Fruit fly (Drosophila melanogaster) whole organism, embryonic: ENCODE measurements around the gene Fic.

ENCODE experiments used
- Atf6 ChIP-seq: fragments of 200-800 bp; sonication (Bioruptor generic); IDR thresholded peaks from 2 replicates; pipeline ENCODE4 v1.3.6; 2022; ENCODE audit warnings: missing biosample characterization, missing genetic modification characterization
- BtbVII ChIP-seq: fragments of 200-800 bp; sonication (Bioruptor generic); optimal IDR thresholded peaks from 3 replicates; lab custom pipeline; 2017; ENCODE audit warnings: missing biosample characterization, mild to moderate bottlenecking, missing genetic modification characterization
- C15 ChIP-seq: fragments of 200-800 bp; sonication (Bioruptor generic); IDR thresholded peaks from 3 replicates; pipeline ENCODE4 v1.3.6; 2022; ENCODE audit warnings: missing biosample characterization, missing genetic modification characterization
- CG10979 ChIP-seq: fragments of 200-800 bp; sonication (Bioruptor generic); optimal IDR thresholded peaks from 2 replicates; lab custom pipeline; 2018; ENCODE audit warnings: missing biosample characterization, mild to moderate bottlenecking, missing genetic modification characterization, moderate library complexity
- CG12236 ChIP-seq: fragments of 200-800 bp; sonication (Bioruptor generic); optimal IDR thresholded peaks from 2 replicates; lab custom pipeline; 2016; ENCODE audit warnings: missing biosample characterization, missing genetic modification characterization
- CG12942 ChIP-seq: fragments of 200-800 bp; sonication (Bioruptor generic); optimal IDR thresholded peaks from 3 replicates; lab custom pipeline; 2016; ENCODE audit warnings: missing biosample characterization, missing genetic modification characterization
- CG14710 ChIP-seq: fragments of 200-800 bp; sonication (Bioruptor generic); optimal IDR thresholded peaks from 3 replicates; lab custom pipeline; 2019; ENCODE audit warnings: missing biosample characterization, mild to moderate bottlenecking, missing genetic modification characterization, moderate library complexity
- CG17385 ChIP-seq: fragments of 200-800 bp; sonication (Bioruptor generic); optimal IDR thresholded peaks from 3 replicates; lab custom pipeline; 2018; ENCODE audit warnings: missing biosample characterization, mild to moderate bottlenecking, missing genetic modification characterization
- CG30403 ChIP-seq: fragments of 200-800 bp; sonication (Bioruptor generic); optimal IDR thresholded peaks from 3 replicates; lab custom pipeline; 2016; ENCODE audit warnings: missing biosample characterization, missing genetic modification characterization
- CG31224 ChIP-seq: fragments of 200-800 bp; sonication (Bioruptor generic); IDR thresholded peaks from 2 replicates; pipeline ENCODE4 v1.3.6; 2022; ENCODE audit warnings: missing biosample characterization, missing genetic modification characterization
- CG34224 ChIP-seq: fragments of 200-800 bp; sonication (Bioruptor generic); IDR thresholded peaks from 3 replicates; pipeline ENCODE4 v1.3.6; 2022; ENCODE audit warnings: missing biosample characterization, missing genetic modification characterization; ENCODE audit not compliant: partially characterized antibody
- CG34376 ChIP-seq: fragments of 200-800 bp; sonication (Bioruptor generic); optimal IDR thresholded peaks from 2 replicates; lab custom pipeline; 2018; ENCODE audit warnings: missing biosample characterization, mild to moderate bottlenecking, missing genetic modification characterization
- CG43689 ChIP-seq: fragments of 200-800 bp; sonication (Bioruptor generic); IDR thresholded peaks from 2 replicates; pipeline ENCODE4 v1.3.6; 2022; ENCODE audit warnings: missing biosample characterization, missing genetic modification characterization
- CG4424 ChIP-seq: fragments of 200-800 bp; sonication (Bioruptor generic); optimal IDR thresholded peaks from 3 replicates; lab custom pipeline; 2016; ENCODE audit warnings: missing biosample characterization, missing genetic modification characterization
- CG5180 ChIP-seq: fragments of 200-800 bp; sonication (Bioruptor generic); optimal IDR thresholded peaks from 3 replicates; lab custom pipeline; 2017; ENCODE audit warnings: missing biosample characterization, missing genetic modification characterization, mild to moderate bottlenecking, moderate library complexity, missing genetic modification reagents
- CG5953 ChIP-seq: fragments of 200-800 bp; sonication (Bioruptor generic); IDR thresholded peaks from 2 replicates; pipeline ENCODE4 v1.3.6; 2022; ENCODE audit warnings: missing biosample characterization, missing genetic modification characterization
- CG6765 ChIP-seq: fragments of 200-800 bp; sonication (Bioruptor generic); optimal IDR thresholded peaks from 3 replicates; lab custom pipeline; 2017; ENCODE audit warnings: missing biosample characterization, mild to moderate bottlenecking, missing genetic modification characterization
- CG7357 ChIP-seq: fragments of 200-800 bp; sonication (Bioruptor generic); IDR thresholded peaks from 3 replicates; pipeline ENCODE4 v1.3.6; 2022; ENCODE audit warnings: missing biosample characterization, missing genetic modification characterization
- CG8765 ChIP-seq: fragments of 200-800 bp; sonication (Bioruptor generic); IDR thresholded peaks from 2 replicates; pipeline ENCODE4 v1.3.6; 2022; ENCODE audit warnings: missing biosample characterization, missing genetic modification characterization
- CG8924 ChIP-seq: fragments of 200-800 bp; optimal IDR thresholded peaks from 3 replicates; lab custom pipeline; 2019; ENCODE audit warnings: missing biosample characterization, mild to moderate bottlenecking, missing genetic modification characterization, moderate library complexity
- CG9609 ChIP-seq: fragments of 200-800 bp; sonication (Bioruptor generic); optimal IDR thresholded peaks from 3 replicates; lab custom pipeline; 2016; ENCODE audit warnings: missing biosample characterization, missing genetic modification characterization
- CG9817 ChIP-seq: fragments of 200-800 bp; sonication (Bioruptor generic); optimal IDR thresholded peaks from 2 replicates; lab custom pipeline; 2018; ENCODE audit warnings: missing biosample characterization, mild to moderate bottlenecking, missing genetic modification characterization, moderate library complexity
- CkIIα-i1 ChIP-seq: fragments of 200-800 bp; sonication (Bioruptor generic); IDR thresholded peaks from 2 replicates; pipeline ENCODE4 v1.3.6; 2022; ENCODE audit warnings: missing biosample characterization, missing genetic modification characterization
- E2f1 ChIP-seq: fragments of 200-800 bp; sonication (Bioruptor generic); IDR thresholded peaks from 2 replicates; pipeline ENCODE4 v1.3.6; 2022; ENCODE audit warnings: missing biosample characterization, missing genetic modification characterization
- HLH3B ChIP-seq: fragments of 200-800 bp; sonication (Bioruptor generic); IDR thresholded peaks from 2 replicates; pipeline ENCODE4 v1.3.6; 2022; ENCODE audit warnings: missing biosample characterization, missing genetic modification characterization
- HLH54F ChIP-seq: fragments of 200-800 bp; sonication (Bioruptor generic); optimal IDR thresholded peaks from 3 replicates; lab custom pipeline; 2016; ENCODE audit warnings: missing biosample characterization, missing genetic modification characterization
- Hr78 ChIP-seq, 2 experiments: fragments of 200-800 bp in 1 of 2; fragments of >200 bp in 1 of 2; sonication (Bioruptor generic) in 1 of 2; optimal IDR thresholded peaks; 2 replicates each; lab custom pipeline; 2017 to 2019; ENCODE audit warnings: missing biosample characterization in 2 of 2, missing genetic modification characterization in 2 of 2, mild to moderate bottlenecking in 1 of 2, moderate library complexity in 1 of 2
- Mes4 ChIP-seq: fragments of 200-800 bp; sonication (Bioruptor generic); optimal IDR thresholded peaks from 2 replicates; lab custom pipeline; 2016; ENCODE audit warnings: missing biosample characterization, missing genetic modification characterization
- NC2α ChIP-seq: fragments of 200-800 bp; sonication (Bioruptor generic); optimal IDR thresholded peaks from 2 replicates; lab custom pipeline; 2016; ENCODE audit warnings: missing biosample characterization, missing genetic modification characterization
- NfI ChIP-seq: fragments of 200-800 bp; sonication (Bioruptor generic); optimal IDR thresholded peaks from 3 replicates; lab custom pipeline; 2018; ENCODE audit warnings: missing biosample characterization, mild to moderate bottlenecking, missing genetic modification characterization, moderate library complexity
- Spps ChIP-seq: fragments of 200-800 bp; sonication (Bioruptor generic); optimal IDR thresholded peaks from 2 replicates; lab custom pipeline; 2018; ENCODE audit warnings: missing biosample characterization, mild to moderate bottlenecking, missing genetic modification characterization
- TFAM ChIP-seq: fragments of 200-800 bp; sonication (Bioruptor generic); optimal IDR thresholded peaks from 2 replicates; lab custom pipeline; 2017; ENCODE audit warnings: missing biosample characterization, missing genetic modification characterization, inconsistent platforms
- Usf ChIP-seq: fragments of 200-800 bp; sonication (Bioruptor generic); optimal IDR thresholded peaks from 2 replicates; lab custom pipeline; 2017; ENCODE audit warnings: missing genotype, missing biosample characterization, missing genetic modification characterization
- ara ChIP-seq: fragments of 200-800 bp; sonication (Bioruptor generic); IDR thresholded peaks from 2 replicates; pipeline ENCODE4 v1.3.6; 2022; ENCODE audit warnings: missing biosample characterization, missing genetic modification characterization
- cad ChIP-seq: fragments of >200 bp; optimal IDR thresholded peaks from 2 replicates; lab custom pipeline; 2017; ENCODE audit warnings: missing biosample characterization, missing genetic modification characterization
- cas ChIP-seq: fragments of 200-800 bp; sonication (Bioruptor generic); IDR thresholded peaks from 2 replicates; pipeline ENCODE4 v1.3.6; 2022; ENCODE audit warnings: missing biosample characterization, missing genetic modification characterization
- ewg ChIP-seq: fragments of 200-800 bp; sonication (Bioruptor generic); optimal IDR thresholded peaks from 3 replicates; lab custom pipeline; 2017; ENCODE audit warnings: mild to moderate bottlenecking, missing biosample characterization, missing genetic modification reagents, missing genetic modification characterization
- ftz-f1 ChIP-seq: fragments of 200-800 bp; sonication (Bioruptor generic); optimal IDR thresholded peaks from 2 replicates; lab custom pipeline; 2016; ENCODE audit warnings: missing biosample characterization, missing genetic modification characterization
- gcm ChIP-seq: fragments of 200-800 bp; sonication (Bioruptor generic); optimal IDR thresholded peaks from 2 replicates; lab custom pipeline; 2019; ENCODE audit warnings: missing biosample characterization, mild to moderate bottlenecking, missing genetic modification characterization, moderate library complexity
- gfzf ChIP-seq: fragments of 200-800 bp; sonication (Bioruptor generic); optimal IDR thresholded peaks from 2 replicates; lab custom pipeline; 2016; ENCODE audit warnings: missing biosample characterization, mild to moderate bottlenecking, missing genetic modification characterization, moderate library complexity
- grau ChIP-seq: fragments of 200-800 bp; optimal IDR thresholded peaks from 3 replicates; lab custom pipeline; 2019; ENCODE audit warnings: missing biosample characterization, mild to moderate bottlenecking, missing genetic modification characterization, moderate library complexity
- her ChIP-seq: fragments of 200-800 bp; sonication (Bioruptor generic); optimal IDR thresholded peaks from 2 replicates; lab custom pipeline; 2016; ENCODE audit warnings: missing biosample characterization, missing genetic modification characterization
- lbe ChIP-seq: fragments of 200-800 bp; sonication (Bioruptor generic); optimal IDR thresholded peaks from 2 replicates; lab custom pipeline; 2016; ENCODE audit warnings: missing biosample characterization, mild to moderate bottlenecking, missing genetic modification characterization
- maf-S ChIP-seq: fragments of 200-800 bp; sonication (Bioruptor generic); optimal IDR thresholded peaks from 2 replicates; lab custom pipeline; 2016; ENCODE audit warnings: missing biosample characterization, missing genetic modification characterization
- mam ChIP-seq: fragments of 200-800 bp; sonication (Bioruptor generic); optimal IDR thresholded peaks from 3 replicates; lab custom pipeline; 2016; ENCODE audit warnings: missing biosample characterization, missing genetic modification characterization
- mirr ChIP-seq: fragments of 200-800 bp; sonication (Bioruptor generic); optimal IDR thresholded peaks from 3 replicates; lab custom pipeline; 2018; ENCODE audit warnings: missing biosample characterization, mild to moderate bottlenecking, missing genetic modification characterization
- nau ChIP-seq: fragments of 200-800 bp; sonication (Bioruptor generic); optimal IDR thresholded peaks from 3 replicates; lab custom pipeline; 2017; ENCODE audit warnings: missing biosample characterization, mild to moderate bottlenecking, missing genetic modification characterization, missing genetic modification reagents
- prd ChIP-seq, 3 experiments: fragments of >200 bp in 2 of 3; fragments of 200-800 bp in 1 of 3; sonication (Bioruptor generic) in 1 of 3; optimal IDR thresholded peaks in 2 of 3; IDR thresholded peaks in 1 of 3; 2 replicates in 2 of 3; 3 replicates in 1 of 3; pipeline versions ENCODE4 v1.3.6 to Lab custom; 2017 to 2022; ENCODE audit warnings: missing biosample characterization in 1 of 3, missing genetic modification characterization in 1 of 3
- sens ChIP-seq: fragments of 200-800 bp; sonication (Bioruptor generic); peaks from one replicate; lab custom pipeline; 2016; ENCODE audit warnings: missing biosample characterization, missing genetic modification characterization
- ssp ChIP-seq: fragments of 200-800 bp; sonication (Bioruptor generic); IDR thresholded peaks from 2 replicates; pipeline ENCODE4 v1.3.6; 2022; ENCODE audit warnings: missing biosample characterization, missing genetic modification characterization

Fic gene

dm6 chr2L:6447581-6448333 is 23.6 kb downstream of the Fic start (continued):
- TF ChIP-seq CG12236 (no peak), CG8924 (tag; lab: Kevin White, UChicago) (no peak), CG12942 (GFP tag; lab: Kevin White, UChicago) (no peak), CG9817 (tag; lab: Kevin White, UChicago) (no peak), ara (GFP tag; lab: Robert Waterston, UW) (0 out of 2 replicates have a peak, but pooled peaks have one; percentile 18), C15 (GFP tag; lab: Robert Waterston, UW) (no peak), CG9609 (GFP tag; lab: Kevin White, UChicago) (no peak), Usf (GFP tag; lab: Kevin White, UChicago) (no peak), CG31224 (GFP tag; lab: Robert Waterston, UW) (no peak), CG8765 (GFP tag; lab: Robert Waterston, UW) (no peak), grau (no peak), sens (no peak), Hr78 (GFP tag; optimal IDR thresholded peaks at IDR 0.05; lab: Kevin White, UChicago) (peak in 1 of 2 experiments; percentile 67), CG4424 (GFP tag; lab: Kevin White, UChicago) (no peak), CG34224 (GFP tag; lab: Robert Waterston, UW) (no peak), Atf6 (GFP tag; lab: Robert Waterston, UW) (no peak), Spps (tag; lab: Kevin White, UChicago) (no peak), NfI (GFP tag; lab: Kevin White, UChicago) (no peak), gcm (GFP tag; lab: Kevin White, UChicago) (peak; percentile 20), BtbVII (peak; percentile 18), CG17385 (GFP tag; lab: Kevin White, UChicago) (no peak), TFAM (GFP tag; lab: Kevin White, UChicago) (no peak), Mes4 (no peak), prd (optimal IDR thresholded peaks at IDR 0.05; lab: Kevin White, UChicago) (no peak), prd (GFP tag; IDR thresholded peaks at IDR 0.05; lab: Robert Waterston, UW) (no peak), nau (GFP tag; lab: Kevin White, UChicago) (no peak), lbe (GFP tag; lab: Kevin White, UChicago) (no peak), ewg (GFP tag; lab: Kevin White, UChicago) (no peak), CG30403 (GFP tag; lab: Kevin White, UChicago) (no peak), mirr (GFP tag; lab: Kevin White, UChicago) (peak; percentile 55), NC2α (GFP tag; lab: Kevin White, UChicago) (no peak), her (GFP tag; lab: Kevin White, UChicago) (no peak), CG6765 (peak; percentile 32), mam (GFP tag; lab: Kevin White, UChicago) (no peak), HLH54F (GFP tag; lab: Kevin White, UChicago) (no peak), maf-S (no peak), CG43689 (no peak), cad (GFP tag; lab: Kevin White, UChicago) (no peak), E2f1 (GFP tag; lab: Robert Waterston, UW) (no peak), CG7357 (no peak), HLH3B (GFP tag; lab: Robert Waterston, UW) (no peak), CG5953 (GFP tag; lab: Robert Waterston, UW) (no peak), CG10979 (tag; lab: Kevin White, UChicago) (no peak), ssp (no peak), CG5180 (peak; percentile 99), ftz-f1 (peak; percentile 40), CG14710 (tag; lab: Kevin White, UChicago) (no peak), gfzf (GFP tag; lab: Kevin White, UChicago) (no peak), CG34376 (GFP tag; lab: Kevin White, UChicago) (peak; percentile 75), cas (GFP tag; lab: Robert Waterston, UW) (no peak), CkIIα-i1 (no peak)
